Worm (Caenorhabditis elegans) whole organism, L4/young adult: Measurements from ENCODE around the gene R05F9.7.

ENCODE experiments used
- W03F9.2 ChIP-seq: fragments of 150-350 bp; optimal IDR thresholded peaks from 2 replicates; lab custom pipeline; 2014; ENCODE audit warnings: missing biosample characterization, missing genetic modification characterization
- dao-5 ChIP-seq: sonication (generic microtip); optimal IDR thresholded peaks from 2 replicates; lab custom pipeline; 2016; ENCODE audit warnings: missing genotype, missing genetic modification characterization, moderate library complexity, missing compliant biosample characterization
- him-1 ChIP-seq: sonication (generic microtip); optimal IDR thresholded peaks from 2 replicates; lab custom pipeline; 2016; ENCODE audit warnings: missing genotype, missing genetic modification reagents, missing genetic modification characterization, missing compliant biosample characterization

The R05F9.7 gene

ce11 chrII:4867476-4867875, 18.6 kb upstream of the R05F9.7 start, which contains the start of gene col-17:
col-17 (minus strand) TSS chrII:4867576.
- TF ChIP-seq him-1 (no peak), dao-5 (tag; lab: Kevin White, UChicago) (no peak), W03F9.2 (tag; lab: Kevin White, UChicago) (no peak)

ce11 chrII:4869793-4870343, 16.2 kb upstream of the R05F9.7 start:
- TF ChIP-seq W03F9.2 (tag; lab: Kevin White, UChicago) (no peak), dao-5 (tag; lab: Kevin White, UChicago) (no peak), him-1 (no peak)

ce11 chrII:4870691-4871090, 15.4 kb upstream of the R05F9.7 start, which contains the start of gene col-20:
col-20 (minus strand) TSS chrII:4870791.
- TF ChIP-seq W03F9.2 (tag; lab: Kevin White, UChicago) (no peak), dao-5 (tag; lab: Kevin White, UChicago) (no peak), him-1 (no peak)

- TF ChIP-seq him-1 = no peak
- TF ChIP-seq dao-5 (tag; lab: Kevin White, UChicago) = no peak
- TF ChIP-seq W03F9.2 (tag; lab: Kevin White, UChicago) = no peak
These were observed 14.2 kb upstream of the R05F9.7 start for ce11 chrII:4871834-4872233.

- no peak for TF ChIP-seq dao-5 (tag; lab: Kevin White, UChicago)
- TF ChIP-seq W03F9.2 (tag; lab: Kevin White, UChicago) = no peak
- no peak for TF ChIP-seq him-1
These were observed 13.0 kb upstream of the R05F9.7 start, which contains the start of gene col-73 for ce11 chrII:4873029-4873428. col-73 (minus strand) TSS chrII:4873129.

ce11 chrII:4874335-4874861, 11.7 kb upstream of the R05F9.7 start, which contains the start of gene F11G11.15:
F11G11.15 (plus strand) TSS chrII:4874845.
- TF ChIP-seq dao-5 (tag; lab: Kevin White, UChicago) (no peak), W03F9.2 (tag; lab: Kevin White, UChicago) (no peak), him-1 (no peak)

- TF ChIP-seq dao-5 (tag; lab: Kevin White, UChicago) (no peak), W03F9.2 (tag; lab: Kevin White, UChicago) (no peak), him-1 (no peak)
These were observed 10.0 kb upstream of the R05F9.7 start, which contains the start of gene F11G11.13 for ce11 chrII:4876091-4876490. F11G11.13 (minus strand) TSS chrII:4876179.

ce11 chrII:4879629-4880028, 6.4 kb upstream of the R05F9.7 start, which contains the start of gene gst-6:
gst-6 (plus strand) TSS chrII:4879891.
- TF ChIP-seq dao-5 (tag; lab: Kevin White, UChicago) = no peak
- no peak for TF ChIP-seq W03F9.2 (tag; lab: Kevin White, UChicago)
- no peak for TF ChIP-seq him-1

ce11 chrII:4881727-4882126, 4.3 kb upstream of the R05F9.7 start, which contains the start of gene gst-7:
gst-7 (plus strand) TSS chrII:4882062.
- TF ChIP-seq dao-5 (tag; lab: Kevin White, UChicago) = no peak
- TF ChIP-seq him-1 = no peak
- no peak for TF ChIP-seq W03F9.2 (tag; lab: Kevin White, UChicago)

- TF ChIP-seq him-1 = no peak
These were observed 3.6 kb upstream of the R05F9.7 start for ce11 chrII:4882498-4882897.

ce11 chrII:4883412-4883811, 2.7 kb upstream of the R05F9.7 start, which contains the start of gene gst-8:
gst-8 (plus strand) TSS chrII:4883712.
- TF ChIP-seq W03F9.2 (tag; lab: Kevin White, UChicago) (no peak), dao-5 (tag; lab: Kevin White, UChicago) (no peak), him-1 (no peak)

- TF ChIP-seq him-1 (no peak), dao-5 (tag; lab: Kevin White, UChicago) (no peak), W03F9.2 (tag; lab: Kevin White, UChicago) (no peak)
These were observed 1.7 kb upstream of the R05F9.7 start for ce11 chrII:4884403-4884802.

- TF ChIP-seq W03F9.2 (tag; lab: Kevin White, UChicago) = no peak
- no peak for TF ChIP-seq him-1
- TF ChIP-seq dao-5 (tag; lab: Kevin White, UChicago) = no peak
These were observed 2.7 kb downstream of the R05F9.7 start, which contains the start of gene pgm-1 for ce11 chrII:4888527-4889487. pgm-1 (plus strand) TSS chrII:4889437.
